Worm (Caenorhabditis elegans): ENCODE results near the gene sel-2.

Gene sel-2

DNA sequence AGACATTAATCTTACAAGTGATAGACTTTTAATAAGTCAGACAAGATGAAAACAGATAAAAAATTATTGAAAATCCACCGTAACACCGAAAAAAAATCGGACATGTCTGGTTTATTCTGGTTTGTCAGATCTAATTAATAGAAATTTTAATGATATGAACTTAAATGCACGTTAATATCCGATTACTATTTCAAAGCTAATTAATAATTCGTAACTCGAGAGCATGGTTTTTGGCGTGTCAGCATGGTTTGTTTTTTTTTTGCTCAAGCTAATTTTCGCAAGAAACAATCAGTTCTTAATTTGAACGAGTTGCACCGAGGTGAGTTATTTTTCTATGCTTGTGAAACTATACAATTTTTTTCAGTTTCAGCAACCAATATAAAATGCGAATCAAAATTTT, 22.8 kb upstream of the sel-2 start, which contains the start of gene clec-153:
TSS of gene clec-153 (plus strand) at position 301 of the 400 bp plus-strand sequence.
- TF ChIP-seq dao-5 (tag; optimal IDR thresholded peaks at IDR 0.05) (no peak), W03F9.2 (tag; optimal IDR thresholded peaks at IDR 0.05) (no peak), him-1 (tag; optimal IDR thresholded peaks at IDR 0.05) (no peak)

DNA sequence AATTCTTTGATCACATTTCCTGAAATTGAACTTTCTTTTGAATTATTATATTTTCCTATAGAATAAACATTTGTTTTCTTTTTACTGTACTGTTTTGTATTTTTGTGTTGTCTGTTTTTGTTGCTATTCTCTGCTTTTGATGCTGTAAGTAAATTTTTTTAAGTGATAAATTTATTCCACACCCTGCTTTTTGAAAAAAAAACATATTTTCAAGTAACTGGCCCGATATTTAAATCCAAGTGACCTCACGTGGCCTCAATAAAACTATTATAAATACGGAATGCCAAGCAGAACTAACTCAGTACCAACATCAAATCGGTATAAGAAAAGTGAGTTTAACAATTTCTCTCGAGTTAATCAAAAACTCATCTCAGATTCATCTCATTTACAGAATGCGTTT, 16.0 kb upstream of the sel-2 start, which contains the start of gene clec-151:
TSS of gene clec-151 (plus strand) at position 301 of the 400 bp plus-strand sequence.
- TF ChIP-seq him-1 (tag; optimal IDR thresholded peaks at IDR 0.05) (no peak), W03F9.2 (tag; optimal IDR thresholded peaks at IDR 0.05) (no peak), dao-5 (tag; optimal IDR thresholded peaks at IDR 0.05) (no peak)

DNA sequence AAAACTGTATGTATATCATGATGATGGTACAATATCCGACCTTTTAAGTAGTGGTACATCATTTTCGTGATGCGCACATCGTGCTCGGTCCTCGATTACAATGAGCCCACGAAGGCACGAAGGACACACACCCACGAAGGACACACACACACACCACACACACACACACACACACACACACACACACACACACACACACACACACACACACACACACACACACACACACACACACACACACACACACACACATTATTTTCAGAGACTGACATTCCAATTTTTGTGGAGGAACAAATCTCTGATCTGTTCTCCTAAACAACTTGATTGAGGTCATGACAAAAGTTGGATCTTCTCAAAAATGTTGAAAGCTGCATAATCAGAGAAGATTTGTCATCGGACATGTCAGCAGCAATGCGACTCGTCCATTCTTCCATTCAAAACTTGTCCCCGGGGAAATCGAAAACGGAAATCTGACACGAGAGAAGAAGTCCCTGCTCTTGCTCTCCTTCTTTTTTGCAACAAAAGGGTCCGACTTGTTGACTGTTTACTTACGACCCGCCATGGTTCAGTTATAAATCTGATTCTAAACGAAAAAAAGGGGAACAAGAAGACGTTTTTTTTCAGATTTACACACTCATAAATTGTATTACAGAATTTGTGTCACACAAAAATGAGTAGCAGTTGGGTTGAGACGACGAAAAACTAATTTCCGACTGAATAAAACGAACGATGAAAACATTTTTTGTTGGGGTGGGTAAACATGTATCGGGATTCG, 14.2 kb upstream of the sel-2 start:
- TF ChIP-seq him-1 (tag; optimal IDR thresholded peaks at IDR 0.05) (no peak), dao-5 (tag; optimal IDR thresholded peaks at IDR 0.05) (no peak), W03F9.2 (tag; optimal IDR thresholded peaks at IDR 0.05) (no peak)

- TF ChIP-seq W03F9.2 (tag; optimal IDR thresholded peaks at IDR 0.05) (no peak), dao-5 (tag; optimal IDR thresholded peaks at IDR 0.05) (no peak), him-1 (tag; optimal IDR thresholded peaks at IDR 0.05) (no peak)
Measured at ce11 chrIII:4622375-4623130, 10.4 kb upstream of the sel-2 start, which contains the start of gene lron-5. lron-5 (plus strand) TSS chrIII:4623029.

DNA sequence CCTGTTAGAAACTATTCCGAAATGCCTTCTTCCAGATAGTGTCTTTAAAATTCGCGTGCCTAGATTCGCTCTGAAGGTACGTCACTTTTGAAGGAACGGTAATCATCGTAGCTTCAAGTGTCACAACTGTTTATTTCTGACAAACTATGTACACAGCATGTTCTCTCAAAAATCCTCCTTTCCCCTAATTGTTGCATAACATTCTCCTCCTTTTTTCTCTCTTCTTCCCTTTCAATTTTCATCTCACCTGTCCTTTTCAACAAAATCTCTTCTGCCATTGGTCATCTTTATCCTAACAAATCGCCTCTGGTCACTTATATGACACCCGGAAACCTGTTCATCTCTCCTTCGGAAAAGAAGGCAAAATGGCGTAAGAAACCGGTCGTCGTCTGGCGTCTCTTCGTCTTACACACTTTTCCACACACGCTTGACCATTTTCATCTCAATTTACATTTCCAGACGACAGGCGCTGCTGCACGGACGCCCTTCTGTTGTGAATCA, 3.9 kb upstream of the sel-2 start, which contains the start of gene lips-3:
TSS of gene lips-3 (plus strand) at position 458 of the 501 bp plus-strand sequence.
- TF ChIP-seq him-1 (tag; optimal IDR thresholded peaks at IDR 0.05): no peak

ce11 chrIII:4603837-4604236, 8.3 kb downstream of the sel-2 start:
- TF ChIP-seq dao-5 (tag; optimal IDR thresholded peaks at IDR 0.05) (no peak), him-1 (tag; optimal IDR thresholded peaks at IDR 0.05) (no peak), W03F9.2 (tag; optimal IDR thresholded peaks at IDR 0.05) (no peak)

DNA sequence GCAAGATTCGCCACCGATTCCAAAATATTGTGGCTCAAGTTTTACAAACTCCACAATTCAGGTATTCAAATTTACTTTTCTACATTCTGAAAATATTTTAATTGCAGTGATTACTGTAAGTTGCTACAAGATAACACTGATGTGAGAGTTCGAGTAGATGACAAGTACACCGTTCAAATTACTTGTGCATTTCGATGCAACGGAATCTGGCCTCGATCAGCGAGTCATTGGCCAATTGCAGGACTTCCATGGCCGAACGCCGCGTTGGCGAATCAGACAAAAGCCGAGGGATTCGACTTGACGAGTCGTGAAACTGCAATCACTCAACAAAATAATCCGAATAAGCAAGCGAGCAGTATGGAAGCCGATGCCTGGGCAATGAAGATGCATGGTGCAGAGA, 10.9 kb downstream of the sel-2 start:
- TF ChIP-seq him-1 (tag; optimal IDR thresholded peaks at IDR 0.05): no peak

DNA sequence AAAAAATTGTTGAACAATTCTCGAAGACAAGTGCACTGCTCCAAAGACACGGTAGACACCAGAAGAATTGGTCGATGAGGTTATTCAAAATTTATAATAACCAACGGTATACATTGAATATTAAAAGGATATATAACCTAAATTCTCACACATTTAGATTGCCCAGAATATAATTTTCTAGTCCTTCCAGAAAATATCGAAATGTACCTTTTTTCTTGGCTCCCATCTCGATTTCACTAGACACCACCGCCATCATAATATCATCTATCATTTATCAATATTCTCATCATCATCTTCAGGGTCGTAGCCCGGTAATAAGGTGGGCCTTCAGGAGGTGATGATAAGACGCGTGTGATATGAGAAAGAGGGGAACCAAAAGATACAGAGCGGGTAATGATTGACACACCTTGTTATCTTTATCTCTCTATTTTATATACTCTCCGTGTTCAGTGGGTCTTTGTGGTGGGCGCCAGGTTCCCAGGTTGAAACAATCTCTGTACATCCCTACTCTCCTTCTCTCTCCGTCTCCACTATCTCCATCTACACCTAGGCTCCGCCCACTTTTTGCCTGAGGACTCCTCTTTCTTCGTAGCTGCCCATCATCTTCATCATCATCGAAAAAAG, 11.9 kb downstream of the sel-2 start, which contains the start of gene mab-21:
TSS of gene mab-21 (plus strand) at position 615 of the 624 bp plus-strand sequence.
- TF ChIP-seq dao-5 (tag; optimal IDR thresholded peaks at IDR 0.05): no peak
- no peak for TF ChIP-seq W03F9.2 (tag; optimal IDR thresholded peaks at IDR 0.05)

DNA sequence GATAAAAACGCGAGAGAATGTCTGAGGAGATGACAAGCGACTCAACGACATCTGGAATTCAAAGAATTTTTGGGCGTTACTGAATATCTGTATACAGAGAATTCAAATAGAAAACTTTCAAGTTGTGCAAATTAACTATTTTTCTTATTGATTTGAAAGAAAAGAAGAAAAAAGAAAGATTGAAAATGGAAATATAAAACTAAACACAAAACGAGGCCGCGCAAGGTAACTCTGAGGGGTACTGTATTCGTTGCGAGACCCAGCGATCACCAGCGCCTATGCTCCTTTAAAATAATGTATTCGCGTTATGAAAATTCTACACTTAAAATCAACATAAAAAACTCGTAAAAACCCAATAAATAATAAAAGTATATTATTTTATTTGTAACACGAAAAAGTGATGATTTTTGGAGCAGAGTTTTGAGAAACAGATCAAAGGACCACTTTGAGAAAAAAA, 16.4 kb downstream of the sel-2 start, which contains the start of gene asb-1:
TSS of gene asb-1 (minus strand) at position 51 of the 457 bp plus-strand sequence.
- TF ChIP-seq him-1 (tag; optimal IDR thresholded peaks at IDR 0.05): no peak
- no peak for TF ChIP-seq dao-5 (tag; optimal IDR thresholded peaks at IDR 0.05)
- TF ChIP-seq W03F9.2 (tag; optimal IDR thresholded peaks at IDR 0.05): no peak

DNA sequence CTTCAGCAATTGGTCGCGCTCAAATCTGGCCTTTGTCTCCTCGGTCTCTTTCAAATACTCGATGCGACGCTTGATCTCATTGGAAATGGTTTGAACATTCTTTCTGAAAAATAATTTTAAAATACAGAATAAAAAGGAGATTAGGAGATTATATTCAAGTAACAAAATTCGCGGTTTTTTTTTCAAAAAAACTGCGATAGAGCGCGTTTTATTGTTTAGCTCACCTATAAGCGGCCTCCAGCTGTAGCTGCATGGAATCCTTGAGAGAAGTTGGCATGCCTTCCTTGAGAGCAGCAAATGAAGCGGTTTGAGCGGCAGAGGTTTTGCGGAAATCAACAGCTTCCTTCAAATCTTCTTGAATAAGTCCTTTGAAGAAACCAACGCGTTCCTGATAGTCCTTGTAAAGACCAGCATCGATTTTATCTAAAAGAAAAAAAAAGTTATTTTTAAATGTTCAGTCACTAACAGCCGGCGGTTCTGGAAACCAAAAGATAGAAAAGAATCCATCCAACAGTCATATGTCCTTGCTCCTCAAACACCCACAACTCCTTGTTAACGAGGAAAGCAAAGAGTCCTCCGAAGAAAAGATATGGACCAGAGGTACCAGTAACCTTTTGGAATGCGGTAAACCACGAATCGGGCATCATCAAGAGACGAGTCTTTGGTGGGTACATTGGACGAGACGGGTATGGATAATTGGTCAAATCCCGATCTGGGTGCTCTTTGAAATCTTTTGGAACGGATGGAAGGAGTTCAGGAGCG, 17.2 kb downstream of the sel-2 start:
- TF ChIP-seq him-1 (tag; optimal IDR thresholded peaks at IDR 0.05) (no peak), W03F9.2 (tag; optimal IDR thresholded peaks at IDR 0.05) (no peak), dao-5 (tag; optimal IDR thresholded peaks at IDR 0.05) (no peak)

ce11 chrIII:4594324-4594723, 17.9 kb downstream of the sel-2 start, which contains the start of gene apc-11:
apc-11 (minus strand) TSS chrIII:4594424.
- TF ChIP-seq him-1 (tag; optimal IDR thresholded peaks at IDR 0.05): no peak
- TF ChIP-seq W03F9.2 (tag; optimal IDR thresholded peaks at IDR 0.05): no peak
- TF ChIP-seq dao-5 (tag; optimal IDR thresholded peaks at IDR 0.05): no peak

DNA sequence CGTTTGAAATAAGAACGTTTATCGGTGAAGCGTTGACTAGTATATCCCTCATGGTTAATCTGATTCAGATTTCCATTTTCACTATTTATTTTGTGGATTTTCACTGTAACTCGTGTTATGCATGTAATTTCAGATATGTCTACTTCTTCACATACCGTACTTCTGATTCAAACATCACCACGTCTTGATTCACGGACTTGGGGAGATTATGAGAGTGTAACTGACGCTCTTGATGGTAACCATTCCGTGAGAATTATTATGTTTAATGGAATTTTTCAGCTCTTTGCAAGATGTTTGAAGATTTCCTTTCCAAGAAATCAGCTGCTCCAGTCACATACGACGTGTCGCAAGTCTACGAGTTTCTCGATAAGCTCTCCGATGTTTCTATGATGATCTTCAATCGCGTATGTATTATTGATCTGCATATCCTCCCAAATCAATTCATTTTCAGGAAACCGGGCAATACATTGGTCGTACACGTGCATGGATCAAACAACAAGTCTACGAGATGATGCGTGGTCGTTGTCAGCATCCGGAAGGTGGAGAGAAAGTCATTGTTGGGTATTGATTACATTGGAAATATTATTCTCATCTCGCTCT, 19.0 kb downstream of the sel-2 start, which contains the start of gene erh-2:
TSS of gene erh-2 (plus strand) at position 134 of the 600 bp plus-strand sequence.
- TF ChIP-seq W03F9.2 (tag; optimal IDR thresholded peaks at IDR 0.05): no peak
- no peak for TF ChIP-seq him-1 (tag; optimal IDR thresholded peaks at IDR 0.05)
- TF ChIP-seq dao-5 (tag; optimal IDR thresholded peaks at IDR 0.05): no peak
